Fruit fly (Drosophila melanogaster): ENCODE data around the gene GluProRS.

- TF ChIP-seq Sin3A (optimal IDR thresholded peaks at IDR 0.05) (no peak), psq (optimal IDR thresholded peaks at IDR 0.05) (no peak), h (optimal IDR thresholded peaks at IDR 0.05) (no peak)
Measured at dm6 chr3R:23924200-23924599, 34.0 kb downstream of the GluProRS start, which contains the start of gene Ndc1.
